Worm (Caenorhabditis elegans) whole organism, L4 larva: ENCODE measurements around the gene B0280.9.

Experiments used
- D1046.2 ChIP-seq: fragments of 200-800 bp; sonication (Bioruptor generic); IDR thresholded peaks from 2 replicates; pipeline ENCODE4 v1.3.6; 2022; ENCODE audit warnings: missing genetic modification characterization, missing compliant biosample characterization
- F10B5.3 ChIP-seq: sonication (generic microtip); optimal IDR thresholded peaks from 2 replicates; lab custom pipeline; 2016; ENCODE audit warnings: mild to moderate bottlenecking, missing genetic modification characterization, missing compliant biosample characterization
- F26F4.8 ChIP-seq: fragments of 200-800 bp; sonication (Bioruptor generic); conservative IDR thresholded peaks from 2 replicates; pipeline ENCODE4 v1.3.6; 2022; ENCODE audit warnings: missing genetic modification characterization, missing compliant biosample characterization
- F49E8.2 ChIP-seq: sonication (generic microtip); optimal IDR thresholded peaks from 2 replicates; lab custom pipeline; 2016; ENCODE audit warnings: missing compliant biosample characterization, mild to moderate bottlenecking, missing genetic modification characterization, borderline replicate concordance
- T20F7.1 ChIP-seq: fragments of 200-800 bp; sonication (Bioruptor generic); optimal IDR thresholded peaks from 2 replicates; lab custom pipeline; 2018; ENCODE audit warnings: mild to moderate bottlenecking, missing genetic modification characterization, missing compliant biosample characterization
- Y5F2A.4 ChIP-seq: fragments of 200-800 bp; sonication (Bioruptor generic); optimal IDR thresholded peaks from 2 replicates; lab custom pipeline; 2018; ENCODE audit warnings: mild to moderate bottlenecking, missing genetic modification characterization, missing compliant biosample characterization
- Y75B8A.6 ChIP-seq: fragments of 200-800 bp; sonication (Bioruptor generic); IDR thresholded peaks from 2 replicates; pipeline ENCODE4 v1.3.6; 2022; ENCODE audit warnings: missing genetic modification reagents, missing genetic modification characterization, missing compliant biosample characterization
- aha-1 ChIP-seq: fragments of 150-350 bp; peaks from one replicate; lab custom pipeline; 2014; ENCODE audit warnings: missing biosample characterization, missing genetic modification characterization
- arid-1 ChIP-seq: fragments of 200-800 bp; sonication (Bioruptor generic); conservative IDR thresholded peaks from 2 replicates; pipeline ENCODE4 v1.3.6; 2022; ENCODE audit warnings: missing genetic modification reagents, missing genetic modification characterization, missing compliant biosample characterization
- ceh-32 ChIP-seq: sonication (generic microtip); optimal IDR thresholded peaks from 2 replicates; lab custom pipeline; 2016; ENCODE audit warnings: mild to moderate bottlenecking, missing genetic modification characterization, missing compliant biosample characterization; ENCODE audit not compliant: poor library complexity
- ctbp-1 ChIP-seq: fragments of 200-800 bp; sonication (Bioruptor generic); IDR thresholded peaks from 2 replicates; pipeline ENCODE4 v1.3.6; 2022; ENCODE audit warnings: missing genetic modification reagents, missing genetic modification characterization, missing compliant biosample characterization
- daf-19 ChIP-seq: fragments of 200-800 bp; sonication (Bioruptor generic); conservative IDR thresholded peaks from 2 replicates; pipeline ENCODE4 v1.3.6; 2022; ENCODE audit warnings: missing genetic modification characterization, missing compliant biosample characterization
- daf-8 ChIP-seq: fragments of 200-800 bp; sonication (Bioruptor generic); IDR thresholded peaks from 2 replicates; pipeline ENCODE4 v1.3.6; 2022; ENCODE audit warnings: missing genetic modification characterization, missing compliant biosample characterization
- dmd-9 ChIP-seq: fragments of 200-800 bp; sonication (Bioruptor generic); IDR thresholded peaks from 2 replicates; pipeline ENCODE4 v1.3.6; 2022; ENCODE audit warnings: missing genetic modification reagents, missing genetic modification characterization, missing compliant biosample characterization
- dve-1 ChIP-seq: sonication (generic microtip); optimal IDR thresholded peaks from 2 replicates; lab custom pipeline; 2017; ENCODE audit warnings: antibody characterized with exemption, mild to moderate bottlenecking, missing genetic modification characterization, missing compliant biosample characterization; ENCODE audit not compliant: insufficient read depth
- egl-43 ChIP-seq: fragments of 200-800 bp; sonication (Bioruptor generic); IDR thresholded peaks from 2 replicates; pipeline ENCODE4 v1.3.6; 2022; ENCODE audit warnings: missing genetic modification reagents, missing genetic modification characterization, missing compliant biosample characterization
- gei-8 ChIP-seq: fragments of 200-800 bp; sonication (Bioruptor generic); optimal IDR thresholded peaks from 2 replicates; lab custom pipeline; 2018; ENCODE audit warnings: mild to moderate bottlenecking, missing genetic modification characterization, missing compliant biosample characterization
- hif-1 ChIP-seq, 2 experiments: sonication (generic microtip); optimal IDR thresholded peaks; 2 replicates each; lab custom pipeline; 2016 to 2017; ENCODE audit warnings: missing compliant biosample characterization in 2 of 2, missing genetic modification characterization in 2 of 2, missing genetic modification reagents in 2 of 2, missing genotype in 2 of 2, mild to moderate bottlenecking in 1 of 2
- hlh-11 ChIP-seq: fragments of 200-800 bp; sonication (Bioruptor generic); optimal IDR thresholded peaks from 2 replicates; lab custom pipeline; 2018; ENCODE audit warnings: mild to moderate bottlenecking, missing genetic modification characterization, missing compliant biosample characterization
- hlh-30 ChIP-seq: sonication (generic microtip); optimal IDR thresholded peaks from 2 replicates; lab custom pipeline; 2017; ENCODE audit warnings: antibody characterized with exemption, mild to moderate bottlenecking, missing genetic modification characterization, missing compliant biosample characterization; ENCODE audit not compliant: insufficient read depth
- hmg-1.1 ChIP-seq: fragments of 200-800 bp; sonication (Bioruptor generic); IDR thresholded peaks from 2 replicates; pipeline ENCODE4 v1.3.6; 2022; ENCODE audit warnings: missing genetic modification reagents, missing genetic modification characterization, missing compliant biosample characterization
- jun-1 ChIP-seq: fragments of 150-350 bp; optimal IDR thresholded peaks from 2 replicates; lab custom pipeline; 2014; ENCODE audit warnings: missing biosample characterization, missing genetic modification reagents, missing genetic modification characterization
- lim-7 ChIP-seq: fragments of 200-800 bp; sonication (Bioruptor generic); IDR thresholded peaks from 2 replicates; pipeline ENCODE4 v1.3.6; 2022; ENCODE audit warnings: missing genetic modification characterization, missing compliant biosample characterization
- lin-1 ChIP-seq: fragments of 200-800 bp; sonication (Bioruptor generic); IDR thresholded peaks from 2 replicates; pipeline ENCODE4 v1.3.6; 2022; ENCODE audit warnings: missing genetic modification reagents, missing genetic modification characterization, missing compliant biosample characterization
- lin-13 ChIP-seq: fragments of 150-350 bp; optimal IDR thresholded peaks from 2 replicates; lab custom pipeline; 2014; ENCODE audit warnings: missing biosample characterization, missing genetic modification reagents, missing genetic modification characterization
- lin-38 ChIP-seq: fragments of 200-800 bp; sonication (Bioruptor generic); IDR thresholded peaks from 2 replicates; pipeline ENCODE4 v1.3.6; 2022; ENCODE audit warnings: missing genetic modification reagents, missing genetic modification characterization, missing compliant biosample characterization
- lsy-2 ChIP-seq, 2 experiments: fragments of 150-350 bp in 1 of 2; sonication (generic microtip) in 1 of 2; optimal IDR thresholded peaks; 2 replicates each; lab custom pipeline; 2014 to 2017; ENCODE audit warnings: missing biosample characterization in 2 of 2, missing genetic modification characterization in 2 of 2
- mdl-1 ChIP-seq, 2 experiments: fragments of 150-350 bp in 1 of 2; sonication (generic microtip) in 1 of 2; optimal IDR thresholded peaks; 2 replicates each; lab custom pipeline; 2014 to 2017; ENCODE audit warnings: missing biosample characterization in 2 of 2, missing genetic modification characterization in 2 of 2
- mep-1 ChIP-seq: fragments of 150-350 bp; sonication (generic microtip); optimal IDR thresholded peaks from 3 replicates; lab custom pipeline; 2014; ENCODE audit warnings: missing biosample characterization, missing genetic modification characterization
- mes-2 ChIP-seq: sonication (generic microtip); optimal IDR thresholded peaks from 2 replicates; lab custom pipeline; 2016; ENCODE audit warnings: missing genotype, mild to moderate bottlenecking, missing genetic modification characterization, missing compliant biosample characterization; ENCODE audit not compliant: poor library complexity, severe bottlenecking
- mxl-2 ChIP-seq: fragments of 200-800 bp; sonication (Bioruptor generic); conservative IDR thresholded peaks from 2 replicates; pipeline ENCODE4 v1.3.6; 2022; ENCODE audit warnings: missing genetic modification reagents, missing genetic modification characterization, missing compliant biosample characterization
- mxl-3 ChIP-seq: fragments of 200-800 bp; sonication (Bioruptor generic); optimal IDR thresholded peaks from 2 replicates; lab custom pipeline; 2018; ENCODE audit warnings: mild to moderate bottlenecking, missing genetic modification characterization, missing compliant biosample characterization
- nhr-102 ChIP-seq: sonication (generic microtip); optimal IDR thresholded peaks from 2 replicates; lab custom pipeline; 2016; ENCODE audit warnings: mild to moderate bottlenecking, missing genetic modification characterization, moderate library complexity, missing compliant biosample characterization
- nhr-111 ChIP-seq: fragments of 200-800 bp; sonication (Bioruptor generic); optimal IDR thresholded peaks from 2 replicates; lab custom pipeline; 2018; ENCODE audit warnings: mild to moderate bottlenecking, missing genetic modification characterization, missing compliant biosample characterization
- nhr-25 ChIP-seq: sonication (generic microtip); optimal IDR thresholded peaks from 2 replicates; lab custom pipeline; 2017; ENCODE audit warnings: missing genetic modification characterization, mild to moderate bottlenecking, missing compliant biosample characterization, antibody characterized with exemption, moderate library complexity, borderline replicate concordance; ENCODE audit not compliant: insufficient read depth
- nhr-28 ChIP-seq: fragments of 150-350 bp; optimal IDR thresholded peaks from 2 replicates; lab custom pipeline; 2014; ENCODE audit warnings: missing biosample characterization, missing genetic modification characterization
- nhr-42 ChIP-seq: fragments of 200-800 bp; sonication (Bioruptor generic); IDR thresholded peaks from 2 replicates; pipeline ENCODE4 v1.3.6; 2022; ENCODE audit warnings: missing genetic modification characterization, missing compliant biosample characterization
- nhr-48 ChIP-seq: sonication (generic microtip); optimal IDR thresholded peaks from 2 replicates; lab custom pipeline; 2016; ENCODE audit warnings: mild to moderate bottlenecking, missing genetic modification characterization, missing compliant biosample characterization
- nhr-76 ChIP-seq: fragments of 150-350 bp; optimal IDR thresholded peaks from 2 replicates; lab custom pipeline; 2014; ENCODE audit warnings: missing biosample characterization, missing genetic modification characterization
- pha-4 ChIP-seq, 2 experiments: fragments of 150-350 bp in 1 of 2; fragments of 200-800 bp in 1 of 2; sonication (Bioruptor generic) in 1 of 2; IDR thresholded peaks in 1 of 2; optimal IDR thresholded peaks in 1 of 2; 2 replicates each; pipeline versions ENCODE4 v1.3.6 to Lab custom; 2014 to 2022; ENCODE audit warnings: missing genetic modification characterization in 2 of 2, missing genetic modification reagents in 2 of 2, missing biosample characterization in 1 of 2, missing compliant biosample characterization in 1 of 2
- pqm-1 ChIP-seq: sonication (generic microtip); optimal IDR thresholded peaks from 2 replicates; lab custom pipeline; 2017; ENCODE audit warnings: missing biosample characterization, missing genetic modification characterization
- sdz-12 ChIP-seq: fragments of 200-800 bp; sonication (Bioruptor generic); optimal IDR thresholded peaks from 2 replicates; lab custom pipeline; 2018; ENCODE audit warnings: mild to moderate bottlenecking, missing genetic modification characterization, missing compliant biosample characterization
- snpc-1.2 ChIP-seq: fragments of 200-800 bp; sonication (Bioruptor generic); IDR thresholded peaks from 2 replicates; pipeline ENCODE4 v1.3.6; 2022; ENCODE audit warnings: missing genetic modification reagents, missing genetic modification characterization, missing compliant biosample characterization
- tag-97 ChIP-seq: fragments of 200-800 bp; sonication (Bioruptor generic); IDR thresholded peaks from 2 replicates; pipeline ENCODE4 v1.3.6; 2022; ENCODE audit warnings: missing genetic modification characterization, missing compliant biosample characterization
- tra-1 ChIP-seq: fragments of 200-800 bp; sonication (Bioruptor generic); IDR thresholded peaks from 2 replicates; pipeline ENCODE4 v1.3.6; 2022; ENCODE audit warnings: missing genetic modification reagents, missing genetic modification characterization, missing compliant biosample characterization
- unc-39 ChIP-seq: sonication (generic microtip); optimal IDR thresholded peaks from 2 replicates; lab custom pipeline; 2017; ENCODE audit warnings: missing biosample characterization, missing genetic modification characterization
- zfp-2 ChIP-seq: sonication (generic microtip); optimal IDR thresholded peaks from 2 replicates; lab custom pipeline; 2016; ENCODE audit warnings: mild to moderate bottlenecking, missing genetic modification characterization, missing compliant biosample characterization
- zfp-3 ChIP-seq: fragments of 200-800 bp; sonication (Bioruptor generic); conservative IDR thresholded peaks from 2 replicates; pipeline ENCODE4 v1.3.6; 2022; ENCODE audit warnings: missing genetic modification reagents, missing genetic modification characterization, missing compliant biosample characterization
- zip-11 ChIP-seq: fragments of 200-800 bp; sonication (Bioruptor generic); IDR thresholded peaks from 2 replicates; pipeline ENCODE4 v1.3.6; 2022; ENCODE audit warnings: missing genetic modification characterization, missing compliant biosample characterization

The B0280.9 gene

DNA sequence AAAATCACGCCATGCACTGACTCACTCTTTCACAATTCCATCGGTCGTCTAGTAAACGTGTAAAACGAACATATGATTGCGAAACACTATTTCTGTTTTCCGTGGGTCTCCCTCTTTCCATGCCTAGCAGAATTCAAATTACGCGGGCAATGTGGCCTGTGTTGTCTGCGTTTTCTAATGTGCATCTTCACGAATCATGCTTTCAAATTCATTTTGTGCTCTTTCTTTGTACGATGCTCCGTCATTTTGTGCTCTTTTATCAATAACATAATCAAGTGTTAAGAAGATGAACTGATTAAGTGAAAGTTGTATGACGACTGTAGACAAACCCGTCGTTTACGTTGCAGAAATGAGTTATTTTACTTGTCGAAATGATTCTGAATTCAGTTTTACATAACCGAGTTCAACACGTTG is 43.1 kb upstream of the B0280.9 start (continued):
- TF ChIP-seq snpc-1.2 (GFP tag; lab: Robert Waterston, UW): no peak
- no peak for TF ChIP-seq nhr-76 (tag; lab: Kevin White, UChicago)
- TF ChIP-seq nhr-48: peak; percentile 60
- TF ChIP-seq unc-39: no peak
- TF ChIP-seq F26F4.8 (GFP tag; lab: Robert Waterston, UW): no peak
- TF ChIP-seq ceh-32 (tag; lab: Kevin White, UChicago): no peak
- TF ChIP-seq zfp-3 (GFP tag; lab: Robert Waterston, UW): no peak
- TF ChIP-seq nhr-25 (tag; lab: Kevin White, UChicago): no peak
- TF ChIP-seq hmg-1.1 (GFP tag; lab: Robert Waterston, UW): peak; percentile 8; the same call in 1 of the 2 replicates
- no peak for TF ChIP-seq nhr-42
- TF ChIP-seq jun-1: peak; percentile 29
- no peak for TF ChIP-seq nhr-111
- peak; percentile 63 for TF ChIP-seq mes-2
- no peak for TF ChIP-seq F10B5.3
- no peak for TF ChIP-seq ctbp-1 (GFP tag; lab: Robert Waterston, UW)
- TF ChIP-seq nhr-28 (tag; lab: Kevin White, UChicago): peak; percentile 87
- TF ChIP-seq mxl-2 (GFP tag; lab: Robert Waterston, UW): no peak
- peak; percentile 49 for TF ChIP-seq lin-13
- TF ChIP-seq dmd-9 (GFP tag; lab: Robert Waterston, UW): no peak
- TF ChIP-seq zfp-2 (tag; lab: Kevin White, UChicago): no peak
- TF ChIP-seq mxl-3: peak; percentile 67
- TF ChIP-seq zip-11: no peak
- TF ChIP-seq egl-43 (GFP tag; lab: Robert Waterston, UW): no peak
- TF ChIP-seq pqm-1 (tag; lab: Kevin White, UChicago): peak; percentile 96
- TF ChIP-seq arid-1 (GFP tag; lab: Robert Waterston, UW): no peak
- TF ChIP-seq mep-1 (tag; lab: Kevin White, UChicago): peak; percentile 66
- peak in 1 of 2 experiments; percentile 63 for TF ChIP-seq hif-1 (tag; optimal IDR thresholded peaks at IDR 0.05; lab: Kevin White, UChicago)
- TF ChIP-seq lim-7: no peak
- TF ChIP-seq lin-1 (GFP tag; lab: Robert Waterston, UW): peak; percentile 67
- peak; percentile 63 for TF ChIP-seq T20F7.1 (GFP tag; lab: Kevin White, UChicago)
- no peak for TF ChIP-seq tag-97 (GFP tag; lab: Robert Waterston, UW)
- TF ChIP-seq daf-19 (GFP tag; lab: Robert Waterston, UW): no peak
- peak; percentile 72 for TF ChIP-seq dve-1
- peak in 1 of 2 experiments; percentile 83 for TF ChIP-seq mdl-1 (tag; optimal IDR thresholded peaks at IDR 0.05; lab: Kevin White, UChicago)
- TF ChIP-seq aha-1: peak; percentile 55
- no peak for TF ChIP-seq pha-4 (GFP tag; IDR thresholded peaks at IDR 0.05; lab: Robert Waterston, UW)
- peak; percentile 9 for TF ChIP-seq pha-4 (tag; optimal IDR thresholded peaks at IDR 0.05; lab: Kevin White, UChicago)
- TF ChIP-seq gei-8: peak; percentile 53
- TF ChIP-seq hlh-11 (tag; lab: Kevin White, UChicago): peak; percentile 89
- TF ChIP-seq Y75B8A.6 (GFP tag; lab: Robert Waterston, UW): no peak
- TF ChIP-seq nhr-102 (tag; lab: Kevin White, UChicago): peak; percentile 77
- no peak for TF ChIP-seq tra-1 (GFP tag; lab: Robert Waterston, UW)
- no peak for TF ChIP-seq D1046.2 (GFP tag; lab: Robert Waterston, UW)
- no peak for TF ChIP-seq daf-8
- no peak for TF ChIP-seq F49E8.2
- TF ChIP-seq sdz-12: no peak
- TF ChIP-seq Y5F2A.4 (GFP tag; lab: Kevin White, UChicago): no peak
- peak; percentile 68 for TF ChIP-seq hlh-30 (tag; lab: Kevin White, UChicago)
- peak; percentile 26 for TF ChIP-seq lin-38 (GFP tag; lab: Robert Waterston, UW)
- peak in 1 of 2 experiments; percentile 70 for TF ChIP-seq lsy-2 (tag; optimal IDR thresholded peaks at IDR 0.05; lab: Kevin White, UChicago)
